Worm (Caenorhabditis elegans): ENCODE data around the gene dyrb-1.

The dyrb-1 gene

ce11 chrII:9126965-9127364 lies 20.0 kb upstream of the dyrb-1 start:
- no peak for TF ChIP-seq unc-62 (GFP tag; optimal IDR thresholded peaks at IDR 0.05)

ce11 chrII:9125007-9125406 lies 18.1 kb upstream of the dyrb-1 start:
- TF ChIP-seq unc-62 (GFP tag; optimal IDR thresholded peaks at IDR 0.05): no peak

- TF ChIP-seq unc-62 (GFP tag; optimal IDR thresholded peaks at IDR 0.05): no peak
Observed at ce11 chrII:9124353-9124752, 17.4 kb upstream of the dyrb-1 start.

ce11 chrII:9120813-9121554 lies 14.0 kb upstream of the dyrb-1 start:
- TF ChIP-seq unc-62 (GFP tag; optimal IDR thresholded peaks at IDR 0.05): no peak

- no peak for TF ChIP-seq unc-62 (GFP tag; optimal IDR thresholded peaks at IDR 0.05)
Observed at ce11 chrII:9120329-9120728, 13.4 kb upstream of the dyrb-1 start.

ce11 chrII:9117789-9118242 lies 10.9 kb upstream of the dyrb-1 start:
- no peak for TF ChIP-seq unc-62 (GFP tag; optimal IDR thresholded peaks at IDR 0.05)

- TF ChIP-seq unc-62 (GFP tag; optimal IDR thresholded peaks at IDR 0.05): no peak
Observed at ce11 chrII:9116404-9116803, 9.5 kb upstream of the dyrb-1 start.

ce11 chrII:9115644-9116043 lies 8.7 kb upstream of the dyrb-1 start:
- no peak for TF ChIP-seq unc-62 (GFP tag; optimal IDR thresholded peaks at IDR 0.05)

ce11 chrII:9114972-9115371 lies 8.0 kb upstream of the dyrb-1 start:
- TF ChIP-seq unc-62 (GFP tag; optimal IDR thresholded peaks at IDR 0.05): no peak

ce11 chrII:9113759-9114158 lies 6.8 kb upstream of the dyrb-1 start:
- no peak for TF ChIP-seq unc-62 (GFP tag; optimal IDR thresholded peaks at IDR 0.05)

ce11 chrII:9112851-9113250 lies 5.9 kb upstream of the dyrb-1 start, which contains the start of gene jun-1:
Gene jun-1 (plus strand): TSS chrII:9113157.
- TF ChIP-seq unc-62 (GFP tag; optimal IDR thresholded peaks at IDR 0.05): no peak

ce11 chrII:9111471-9112016 lies 4.6 kb upstream of the dyrb-1 start:
- no peak for TF ChIP-seq unc-62 (GFP tag; optimal IDR thresholded peaks at IDR 0.05)

ce11 chrII:9108905-9109551 lies 2.1 kb upstream of the dyrb-1 start, which contains the start of gene T24H10.4:
Gene T24H10.4 (plus strand): TSS chrII:9109534.
- TF ChIP-seq unc-62 (GFP tag; optimal IDR thresholded peaks at IDR 0.05): no peak

- no peak for TF ChIP-seq unc-62 (GFP tag; optimal IDR thresholded peaks at IDR 0.05)
Observed at ce11 chrII:9108443-9108842, 1.5 kb upstream of the dyrb-1 start, which contains the start of gene dnj-23. Gene dnj-23 (minus strand): TSS chrII:9108600.

ce11 chrII:9100798-9101197 lies 6.1 kb downstream of the dyrb-1 start, which contains the start of gene T24H10.5:
Gene T24H10.5 (plus strand): TSS chrII:9101098.
- TF ChIP-seq unc-62 (GFP tag; optimal IDR thresholded peaks at IDR 0.05): no peak

- no peak for TF ChIP-seq unc-62 (GFP tag; optimal IDR thresholded peaks at IDR 0.05)
Observed at ce11 chrII:9099017-9099416, 7.9 kb downstream of the dyrb-1 start, which contains the start of gene T24H10.1. Gene T24H10.1 (plus strand): TSS chrII:9099371.

- TF ChIP-seq unc-62 (GFP tag; optimal IDR thresholded peaks at IDR 0.05): no peak
Observed at ce11 chrII:9098505-9098904, 8.4 kb downstream of the dyrb-1 start, which contains the start of gene clh-5. Gene clh-5 (minus strand): TSS chrII:9098605.
